Worm (Caenorhabditis elegans): ENCODE results near the gene Y57G11C.14.

DNA sequence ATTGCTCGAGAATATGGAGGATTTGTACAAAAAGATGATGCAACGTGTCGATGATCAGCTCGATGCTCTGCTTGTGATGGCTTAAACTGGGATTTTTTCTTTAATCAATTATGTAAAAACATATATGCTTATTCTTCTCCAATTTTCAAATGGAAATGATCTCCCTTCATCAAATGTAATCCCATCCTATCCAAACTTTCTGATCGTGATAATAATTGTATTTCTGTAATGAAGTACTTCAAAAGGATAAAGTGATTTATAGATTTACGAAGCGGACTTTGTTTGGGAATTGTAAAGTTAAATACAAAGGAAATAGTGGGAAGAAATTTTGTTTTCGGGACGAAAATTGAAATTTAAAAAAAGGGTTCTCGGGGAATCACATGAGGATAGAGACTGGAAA, 8.5 kb upstream of the Y57G11C.14 start:
- TF ChIP-seq him-1 (tag; optimal IDR thresholded peaks at IDR 0.05) (no peak), dao-5 (tag; optimal IDR thresholded peaks at IDR 0.05) (no peak)

Measured in whole organism, L4/young adult.